Worm (Caenorhabditis elegans): ENCODE data around the gene mrpl-32.

The mrpl-32 gene

ce11 chrIII:8443557-8444131, 5.9 kb upstream of the mrpl-32 start, which contains the start of gene ufbp-1:
TSS of gene ufbp-1 (minus strand) at chrIII:8443607.
- no peak for TF ChIP-seq tbx-7 (tag; optimal IDR thresholded peaks at IDR 0.05)
- TF ChIP-seq unc-42 (tag; optimal IDR thresholded peaks at IDR 0.05): no peak
- TF ChIP-seq ceh-30 (tag; optimal IDR thresholded peaks at IDR 0.05): peak; percentile 82
- TF ChIP-seq nfya-1 (tag; optimal IDR thresholded peaks at IDR 0.05): peak; percentile 22

ce11 chrIII:8444433-8445090, 5.0 kb upstream of the mrpl-32 start:
- no peak for TF ChIP-seq pha-4 (tag; optimal IDR thresholded peaks at IDR 0.05)
- no peak for TF ChIP-seq eyg-1 (tag; optimal IDR thresholded peaks at IDR 0.05)
- TF ChIP-seq pha-2 (tag; optimal IDR thresholded peaks at IDR 0.05): no peak
- TF ChIP-seq pqm-1 (tag; optimal IDR thresholded peaks at IDR 0.05): no peak
- no peak for TF ChIP-seq pat-9 (tag; optimal IDR thresholded peaks at IDR 0.05)
- no peak for TF ChIP-seq syd-9 (tag; optimal IDR thresholded peaks at IDR 0.05)
- TF ChIP-seq ceh-22 (tag; optimal IDR thresholded peaks at IDR 0.05): no peak
- TF ChIP-seq odd-2 (tag; optimal IDR thresholded peaks at IDR 0.05): no peak
- TF ChIP-seq zip-5 (tag; optimal IDR thresholded peaks at IDR 0.05): no peak

ce11 chrIII:8446061-8446460, 3.5 kb upstream of the mrpl-32 start:
- no peak for TF ChIP-seq sox-2 (GFP tag; IDR thresholded peaks at IDR 0.05)

ce11 chrIII:8446534-8446933, 3.0 kb upstream of the mrpl-32 start, which contains the start of gene hsp-110:
TSS of gene hsp-110 (minus strand) at chrIII:8446909.
- TF ChIP-seq pat-9 (tag; optimal IDR thresholded peaks at IDR 0.05): no peak
- TF ChIP-seq C08G9.2 (tag; optimal IDR thresholded peaks at IDR 0.05): no peak
- TF ChIP-seq tbx-2 (tag; optimal IDR thresholded peaks at IDR 0.05): no peak
- TF ChIP-seq fkh-10 (GFP tag; optimal IDR thresholded peaks at IDR 0.05): no peak
- no peak for TF ChIP-seq gmeb-2 (tag; optimal IDR thresholded peaks at IDR 0.05)
- no peak for TF ChIP-seq sdc-2 (tag; optimal IDR thresholded peaks at IDR 0.05)
- TF ChIP-seq ceh-14 (tag; optimal IDR thresholded peaks at IDR 0.05): no peak
- TF ChIP-seq nhr-11 (tag; optimal IDR thresholded peaks at IDR 0.05): no peak
- no peak for TF ChIP-seq ztf-16 (tag; optimal IDR thresholded peaks at IDR 0.05)
- no peak for TF ChIP-seq hlh-8 (tag; optimal IDR thresholded peaks at IDR 0.05)
- TF ChIP-seq madf-2 (tag; optimal IDR thresholded peaks at IDR 0.05): no peak
- TF ChIP-seq ets-4 (tag; optimal IDR thresholded peaks at IDR 0.05): no peak
- TF ChIP-seq mec-3 (tag; optimal IDR thresholded peaks at IDR 0.05; ENCODE audit: borderline replicate concordance): no peak
- no peak for TF ChIP-seq Y22D7AL.16 (tag; optimal IDR thresholded peaks at IDR 0.05)
- no peak for TF ChIP-seq ceh-19 (GFP tag; optimal IDR thresholded peaks at IDR 0.05)
- TF ChIP-seq nfya-1 (tag; optimal IDR thresholded peaks at IDR 0.05): no peak
- TF ChIP-seq npax-4 (tag; optimal IDR thresholded peaks at IDR 0.05): no peak

- no peak; the same call in 1 of the 2 replicates for TF ChIP-seq sox-2 (GFP tag; IDR thresholded peaks at IDR 0.05)
- peak; percentile 8 for TF ChIP-seq ceh-48 (tag; optimal IDR thresholded peaks at IDR 0.05)
- peak; percentile 94 for TF ChIP-seq nfya-1 (tag; optimal IDR thresholded peaks at IDR 0.05)
- TF ChIP-seq lin-11 (tag; optimal IDR thresholded peaks at IDR 0.05): no peak
- peak; percentile 16 for TF ChIP-seq ceh-6 (GFP tag; optimal IDR thresholded peaks at IDR 0.05)
- peak; percentile 28 for TF ChIP-seq sox-4 (tag; optimal IDR thresholded peaks at IDR 0.05)
- no peak for TF ChIP-seq npax-4 (tag; optimal IDR thresholded peaks at IDR 0.05)
- no peak for TF ChIP-seq Y22D7AL.16 (tag; optimal IDR thresholded peaks at IDR 0.05)
- TF ChIP-seq pqm-1 (tag; optimal IDR thresholded peaks at IDR 0.05): peak; percentile 7
- peak; percentile 79 for TF ChIP-seq ceh-18 (tag; optimal IDR thresholded peaks at IDR 0.05)
- peak; percentile 68 for TF ChIP-seq nhr-11 (tag; optimal IDR thresholded peaks at IDR 0.05)
- no peak for TF ChIP-seq gmeb-2 (tag; optimal IDR thresholded peaks at IDR 0.05)
- no peak for TF ChIP-seq ceh-22 (tag; optimal IDR thresholded peaks at IDR 0.05)
- peak; percentile 53 for TF ChIP-seq ttx-3 (tag; optimal IDR thresholded peaks at IDR 0.05)
- peak; percentile 55 for TF ChIP-seq ceh-2 (tag; optimal IDR thresholded peaks at IDR 0.05)
- TF ChIP-seq dve-1 (tag; optimal IDR thresholded peaks at IDR 0.05): peak; percentile 72
- TF ChIP-seq ceh-14 (tag; optimal IDR thresholded peaks at IDR 0.05): peak; percentile 27
- TF ChIP-seq syd-9 (tag; optimal IDR thresholded peaks at IDR 0.05): peak; percentile 47
- peak; percentile 97 for TF ChIP-seq pax-1 (tag; optimal IDR thresholded peaks at IDR 0.05)
- peak; percentile 84 for TF ChIP-seq ceh-34 (tag; optimal IDR thresholded peaks at IDR 0.05)
- TF ChIP-seq ceh-30 (tag; optimal IDR thresholded peaks at IDR 0.05): peak; percentile 88
- peak; percentile 94 for TF ChIP-seq unc-55 (GFP tag; optimal IDR thresholded peaks at IDR 0.05)
- TF ChIP-seq elt-2 (tag; optimal IDR thresholded peaks at IDR 0.05): peak; percentile 34
- peak; percentile 67 for TF ChIP-seq ets-4 (tag; optimal IDR thresholded peaks at IDR 0.05)
- peak; percentile 55 for TF ChIP-seq ref-2 (tag; optimal IDR thresholded peaks at IDR 0.05)
- TF ChIP-seq ceh-31 (tag; optimal IDR thresholded peaks at IDR 0.05): peak; percentile 88
Observed at ce11 chrIII:8446940-8447403, 2.6 kb upstream of the mrpl-32 start, which contains the start of gene rpn-3. TSS of gene rpn-3 (plus strand) at chrIII:8447353.

Data from whole organism, late embryonic.